Worm (Caenorhabditis elegans): Measurements from ENCODE around the gene Y38F2AL.12.

The Y38F2AL.12 gene

ce11 chrIV:2320009-2320408, 3.6 kb downstream of the Y38F2AL.12 start:
- TF ChIP-seq F55B11.4 (tag; optimal IDR thresholded peaks at IDR 0.05; ENCODE audit: borderline replicate concordance, insufficient read depth) (no peak), zfh-2 (GFP tag; conservative IDR thresholded peaks at IDR 0.05) (no peak), cebp-1 (GFP tag; IDR thresholded peaks at IDR 0.05) (no peak), cebp-1 (tag; optimal IDR thresholded peaks at IDR 0.05) (no peak), nfya-1 (tag; optimal IDR thresholded peaks at IDR 0.05; ENCODE audit: borderline replicate concordance, insufficient read depth) (no peak), lin-54 (GFP tag; optimal IDR thresholded peaks at IDR 0.05) (no peak), lin-40 (tag; optimal IDR thresholded peaks at IDR 0.05) (no peak), F10E7.11 (tag; optimal IDR thresholded peaks at IDR 0.05) (no peak), lin-26 (GFP tag; IDR thresholded peaks at IDR 0.05) (no peak), let-526 (GFP tag; IDR thresholded peaks at IDR 0.05) (no peak), snpc-3.4 (tag; optimal IDR thresholded peaks at IDR 0.05) (no peak), F52B5.7 (tag; optimal IDR thresholded peaks at IDR 0.05) (no peak), Y79H2A.3 (GFP tag; conservative IDR thresholded peaks at IDR 0.05) (no peak), T07F8.4 (tag; optimal IDR thresholded peaks at IDR 0.05) (no peak)

DNA sequence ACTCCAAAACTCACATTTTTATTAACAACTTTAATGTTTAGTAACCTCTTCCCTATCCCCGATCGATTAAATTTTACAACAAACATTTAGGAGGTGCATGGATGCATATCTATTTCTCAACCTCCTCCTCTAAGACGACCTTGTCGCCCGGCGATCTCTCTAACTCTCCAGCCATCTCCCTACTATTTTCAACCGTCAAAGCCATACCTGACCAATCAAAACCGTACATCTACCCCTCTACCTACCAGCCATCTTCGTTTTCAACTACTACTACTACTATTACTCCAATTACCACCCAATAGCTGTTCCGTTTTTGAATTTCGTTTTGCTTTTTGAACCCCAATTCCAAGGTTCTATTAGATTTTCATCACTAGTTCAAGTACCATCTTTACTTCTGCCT, 5.2 kb downstream of the Y38F2AL.12 start:
- no peak for TF ChIP-seq lin-40 (tag; optimal IDR thresholded peaks at IDR 0.05)
- no peak for TF ChIP-seq K12H6.12 (tag; optimal IDR thresholded peaks at IDR 0.05)
- no peak for TF ChIP-seq repo-1 (tag; optimal IDR thresholded peaks at IDR 0.05)
- no peak for TF ChIP-seq aptf-3 (GFP tag; IDR thresholded peaks at IDR 0.05)
- TF ChIP-seq Y95B8A.8 (GFP tag; IDR thresholded peaks at IDR 0.05) = no peak

DNA sequence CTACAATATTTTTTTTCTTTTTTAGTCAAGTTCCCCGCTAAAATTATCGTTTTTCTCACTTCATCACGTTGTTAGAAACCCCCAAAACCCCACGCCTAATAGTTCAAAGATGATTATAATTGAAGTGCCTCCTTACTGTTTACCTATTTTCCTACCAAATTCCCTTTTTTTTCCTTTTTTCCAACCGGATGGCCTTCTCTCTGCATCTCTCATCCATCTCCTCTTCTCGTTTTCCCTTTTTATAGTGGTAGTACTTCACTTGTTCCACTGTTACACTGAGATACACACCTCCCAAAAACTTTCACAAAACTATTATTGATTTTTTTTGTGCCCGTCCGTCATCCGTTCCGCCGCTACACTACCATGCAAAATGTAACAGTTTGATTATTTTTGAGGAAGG, 6.6 kb downstream of the Y38F2AL.12 start, which contains the start of gene nsy-4:
TSS of gene nsy-4 (plus strand) at position 274 of the 400 bp plus-strand sequence.
- TF ChIP-seq xnd-1 (tag; optimal IDR thresholded peaks at IDR 0.05) (no peak), him-1 (tag; optimal IDR thresholded peaks at IDR 0.05) (no peak), F10E7.11 (tag; optimal IDR thresholded peaks at IDR 0.05) (no peak), athp-1 (tag; optimal IDR thresholded peaks at IDR 0.05) (no peak), ZK185.1 (tag; optimal IDR thresholded peaks at IDR 0.05; ENCODE audit: poor library complexity, severe bottlenecking) (no peak), T07F8.4 (tag; optimal IDR thresholded peaks at IDR 0.05) (no peak), T26A5.8 (tag; optimal IDR thresholded peaks at IDR 0.05) (no peak)

DNA sequence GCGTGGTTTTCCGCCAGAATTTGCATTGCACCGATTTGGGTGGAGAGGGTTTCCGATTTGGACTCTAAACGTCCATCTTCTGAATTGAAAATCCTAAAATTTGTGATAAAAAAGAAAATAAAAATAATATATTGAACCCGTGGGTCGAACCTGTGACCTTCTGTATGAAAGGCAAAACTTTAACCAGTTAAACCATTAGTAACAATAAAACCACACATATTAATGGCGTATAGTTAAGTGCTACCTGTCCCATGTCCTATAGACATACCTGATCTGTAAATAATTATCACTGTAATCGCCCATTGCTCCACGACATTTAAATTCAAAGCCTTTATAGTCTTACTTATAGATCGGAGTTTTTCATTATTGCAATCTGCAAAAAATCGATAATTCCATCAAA, 10.9 kb downstream of the Y38F2AL.12 start:
- TF ChIP-seq B0019.2 (GFP tag; conservative IDR thresholded peaks at IDR 0.05) = no peak
- TF ChIP-seq B0336.3 (GFP tag; IDR thresholded peaks at IDR 0.05) = no peak
- TF ChIP-seq attf-6 (GFP tag; IDR thresholded peaks at IDR 0.05) = no peak
- TF ChIP-seq lin-35 (GFP tag; optimal IDR thresholded peaks at IDR 0.05) = no peak
- TF ChIP-seq D2030.7 (GFP tag; IDR thresholded peaks at IDR 0.05) = 0 out of 2 replicates have a peak, but pooled peaks have one; percentile 21
- TF ChIP-seq nhr-27 (tag; optimal IDR thresholded peaks at IDR 0.05) = no peak
- no peak for TF ChIP-seq sea-2 (GFP tag; IDR thresholded peaks at IDR 0.05)
- TF ChIP-seq akir-1 (GFP tag; optimal IDR thresholded peaks at IDR 0.05) = no peak
- TF ChIP-seq C06A6.2 (GFP tag; conservative IDR thresholded peaks at IDR 0.05) = no peak
- TF ChIP-seq ekl-4 (GFP tag; IDR thresholded peaks at IDR 0.05) = no peak
- TF ChIP-seq ZK185.1 (tag; optimal IDR thresholded peaks at IDR 0.05; ENCODE audit: poor library complexity, severe bottlenecking) = no peak
- TF ChIP-seq mcd-1 (GFP tag; IDR thresholded peaks at IDR 0.05) = no peak
- TF ChIP-seq F22D6.2 (tag; optimal IDR thresholded peaks at IDR 0.05) = no peak
- TF ChIP-seq ceh-40 (GFP tag; IDR thresholded peaks at IDR 0.05) = no peak
- no peak for TF ChIP-seq nfya-1 (tag; optimal IDR thresholded peaks at IDR 0.05; ENCODE audit: borderline replicate concordance, insufficient read depth)
- no peak for TF ChIP-seq hmg-1.2 (GFP tag; IDR thresholded peaks at IDR 0.05)
- TF ChIP-seq tbx-9 (tag; optimal IDR thresholded peaks at IDR 0.05; ENCODE audit: borderline replicate concordance) = no peak
- TF ChIP-seq ztf-18 (tag; optimal IDR thresholded peaks at IDR 0.05) = no peak
- no peak for TF ChIP-seq ceh-100 (GFP tag; IDR thresholded peaks at IDR 0.05)
- no peak for TF ChIP-seq nhr-90 (tag; optimal IDR thresholded peaks at IDR 0.05)
- no peak for TF ChIP-seq F33H1.4 (GFP tag; IDR thresholded peaks at IDR 0.05)
- TF ChIP-seq rec-8 (tag; optimal IDR thresholded peaks at IDR 0.05) = no peak
- TF ChIP-seq F37B4.10 (GFP tag; IDR thresholded peaks at IDR 0.05) = no peak
- no peak for TF ChIP-seq aptf-3 (GFP tag; IDR thresholded peaks at IDR 0.05)
- TF ChIP-seq nfya-2 (GFP tag; IDR thresholded peaks at IDR 0.05) = no peak

Measured in whole organism, young adult.